Worm (Caenorhabditis elegans) whole organism, L4 larva: ENCODE data around the gene ccep-97.

Experiments
- F10B5.3 ChIP-seq: sonication (generic microtip); optimal IDR thresholded peaks from 2 replicates; lab custom pipeline; 2016; ENCODE audit warnings: mild to moderate bottlenecking, missing genetic modification characterization, missing compliant biosample characterization
- F49E8.2 ChIP-seq: sonication (generic microtip); optimal IDR thresholded peaks from 2 replicates; lab custom pipeline; 2016; ENCODE audit warnings: missing compliant biosample characterization, mild to moderate bottlenecking, missing genetic modification characterization, borderline replicate concordance
- T26A8.4 ChIP-seq: fragments of 200-800 bp; sonication (Bioruptor generic); IDR thresholded peaks from 2 replicates; pipeline ENCODE4 v1.3.6; 2022; ENCODE audit warnings: missing genetic modification characterization, missing compliant biosample characterization
- Y105C5A.15 ChIP-seq: fragments of 200-800 bp; sonication (Bioruptor generic); IDR thresholded peaks from 2 replicates; pipeline ENCODE4 v1.3.6; 2022; ENCODE audit warnings: missing genetic modification characterization, missing compliant biosample characterization
- Y48G9A.11 ChIP-seq: fragments of 200-800 bp; sonication (Bioruptor generic); IDR thresholded peaks from 2 replicates; pipeline ENCODE4 v1.3.6; 2022; ENCODE audit warnings: missing genetic modification reagents, missing genetic modification characterization, missing compliant biosample characterization
- ZK337.2 ChIP-seq: fragments of 200-800 bp; sonication (Bioruptor generic); IDR thresholded peaks from 2 replicates; pipeline ENCODE4 v1.3.6; 2022; ENCODE audit warnings: missing genetic modification reagents, missing genetic modification characterization, missing compliant biosample characterization
- ZK546.5 ChIP-seq, 2 experiments: sonication (generic microtip); optimal IDR thresholded peaks; 2 replicates each; lab custom pipeline; 2017; ENCODE audit warnings: missing biosample characterization in 2 of 2, missing genetic modification characterization in 2 of 2
- aha-1 ChIP-seq: fragments of 150-350 bp; peaks from one replicate; lab custom pipeline; 2014; ENCODE audit warnings: missing biosample characterization, missing genetic modification characterization
- aly-2 ChIP-seq: sonication (generic microtip); optimal IDR thresholded peaks from 2 replicates; lab custom pipeline; 2018; ENCODE audit warnings: missing biosample characterization, missing genetic modification characterization
- ama-1 ChIP-seq: fragments of 150-350 bp; optimal IDR thresholded peaks from 2 replicates; lab custom pipeline; 2014; ENCODE audit warnings: inconsistent platforms, mixed read lengths
- attf-4 ChIP-seq: sonication (generic microtip); optimal IDR thresholded peaks from 3 replicates; lab custom pipeline; 2017; ENCODE audit warnings: missing biosample characterization, missing genetic modification characterization
- ceh-20 ChIP-seq: fragments of 200-800 bp; sonication (Bioruptor generic); IDR thresholded peaks from 2 replicates; pipeline ENCODE4 v1.3.6; 2022; ENCODE audit warnings: missing genetic modification reagents, missing genetic modification characterization, missing compliant biosample characterization
- ceh-44 ChIP-seq: fragments of 200-800 bp; sonication (Bioruptor generic); IDR thresholded peaks from 2 replicates; pipeline ENCODE4 v1.3.6; 2022; ENCODE audit warnings: missing genetic modification reagents, missing genetic modification characterization, missing compliant biosample characterization
- daf-16 ChIP-seq, 3 experiments: sonication (generic microtip); optimal IDR thresholded peaks; 2 replicates each; lab custom pipeline; 2016 to 2017; ENCODE audit warnings: missing genetic modification characterization in 3 of 3, missing genetic modification reagents in 3 of 3, mild to moderate bottlenecking in 2 of 3, missing compliant biosample characterization in 2 of 3, missing biosample characterization in 1 of 3, moderate library complexity in 1 of 3
- daf-8 ChIP-seq: fragments of 200-800 bp; sonication (Bioruptor generic); IDR thresholded peaks from 2 replicates; pipeline ENCODE4 v1.3.6; 2022; ENCODE audit warnings: missing genetic modification characterization, missing compliant biosample characterization
- dmd-6 ChIP-seq: fragments of 200-800 bp; sonication (Bioruptor generic); IDR thresholded peaks from 2 replicates; pipeline ENCODE4 v1.3.6; 2022; ENCODE audit warnings: missing genetic modification reagents, missing genetic modification characterization, missing compliant biosample characterization
- hif-1 ChIP-seq, 2 experiments: sonication (generic microtip); optimal IDR thresholded peaks; 2 replicates each; lab custom pipeline; 2016 to 2017; ENCODE audit warnings: missing compliant biosample characterization in 2 of 2, missing genetic modification characterization in 2 of 2, missing genetic modification reagents in 2 of 2, missing genotype in 2 of 2, mild to moderate bottlenecking in 1 of 2
- hlh-11 ChIP-seq: fragments of 200-800 bp; sonication (Bioruptor generic); optimal IDR thresholded peaks from 2 replicates; lab custom pipeline; 2018; ENCODE audit warnings: mild to moderate bottlenecking, missing genetic modification characterization, missing compliant biosample characterization
- jun-1 ChIP-seq: fragments of 150-350 bp; optimal IDR thresholded peaks from 2 replicates; lab custom pipeline; 2014; ENCODE audit warnings: missing biosample characterization, missing genetic modification reagents, missing genetic modification characterization
- lim-7 ChIP-seq: fragments of 200-800 bp; sonication (Bioruptor generic); IDR thresholded peaks from 2 replicates; pipeline ENCODE4 v1.3.6; 2022; ENCODE audit warnings: missing genetic modification characterization, missing compliant biosample characterization
- madf-9 ChIP-seq: fragments of 200-800 bp; sonication (Bioruptor generic); conservative IDR thresholded peaks from 2 replicates; pipeline ENCODE4 v1.3.6; 2022; ENCODE audit warnings: missing genetic modification reagents, missing genetic modification characterization, missing compliant biosample characterization
- mdl-1 ChIP-seq, 2 experiments: fragments of 150-350 bp in 1 of 2; sonication (generic microtip) in 1 of 2; optimal IDR thresholded peaks; 2 replicates each; lab custom pipeline; 2014 to 2017; ENCODE audit warnings: missing biosample characterization in 2 of 2, missing genetic modification characterization in 2 of 2
- mxl-3 ChIP-seq: fragments of 200-800 bp; sonication (Bioruptor generic); optimal IDR thresholded peaks from 2 replicates; lab custom pipeline; 2018; ENCODE audit warnings: mild to moderate bottlenecking, missing genetic modification characterization, missing compliant biosample characterization
- nhr-10 ChIP-seq: fragments of 150-350 bp; optimal IDR thresholded peaks from 2 replicates; lab custom pipeline; 2014; ENCODE audit warnings: missing biosample characterization, missing genetic modification characterization
- nhr-102 ChIP-seq: sonication (generic microtip); optimal IDR thresholded peaks from 2 replicates; lab custom pipeline; 2016; ENCODE audit warnings: mild to moderate bottlenecking, missing genetic modification characterization, moderate library complexity, missing compliant biosample characterization
- nhr-11 ChIP-seq: fragments of 150-350 bp; optimal IDR thresholded peaks from 2 replicates; lab custom pipeline; 2014; ENCODE audit warnings: missing biosample characterization, missing genetic modification characterization
- nhr-111 ChIP-seq: fragments of 200-800 bp; sonication (Bioruptor generic); optimal IDR thresholded peaks from 2 replicates; lab custom pipeline; 2018; ENCODE audit warnings: mild to moderate bottlenecking, missing genetic modification characterization, missing compliant biosample characterization
- nhr-237 ChIP-seq: sonication (generic microtip); optimal IDR thresholded peaks from 2 replicates; lab custom pipeline; 2017; ENCODE audit warnings: missing biosample characterization, missing genetic modification characterization
- nhr-28 ChIP-seq: fragments of 150-350 bp; optimal IDR thresholded peaks from 2 replicates; lab custom pipeline; 2014; ENCODE audit warnings: missing biosample characterization, missing genetic modification characterization
- nhr-42 ChIP-seq: fragments of 200-800 bp; sonication (Bioruptor generic); IDR thresholded peaks from 2 replicates; pipeline ENCODE4 v1.3.6; 2022; ENCODE audit warnings: missing genetic modification characterization, missing compliant biosample characterization
- nhr-6 ChIP-seq: fragments of 150-350 bp; optimal IDR thresholded peaks from 2 replicates; lab custom pipeline; 2014; ENCODE audit warnings: missing biosample characterization, missing genetic modification characterization
- pha-4 ChIP-seq, 2 experiments: fragments of 150-350 bp in 1 of 2; fragments of 200-800 bp in 1 of 2; sonication (Bioruptor generic) in 1 of 2; IDR thresholded peaks in 1 of 2; optimal IDR thresholded peaks in 1 of 2; 2 replicates each; pipeline versions ENCODE4 v1.3.6 to Lab custom; 2014 to 2022; ENCODE audit warnings: missing genetic modification characterization in 2 of 2, missing genetic modification reagents in 2 of 2, missing biosample characterization in 1 of 2, missing compliant biosample characterization in 1 of 2
- rbr-2 ChIP-seq: sonication (generic microtip); optimal IDR thresholded peaks from 2 replicates; lab custom pipeline; 2016; ENCODE audit warnings: missing genotype, missing genetic modification characterization, missing compliant biosample characterization
- set-16 ChIP-seq: fragments of 200-800 bp; sonication (Bioruptor generic); IDR thresholded peaks from 2 replicates; pipeline ENCODE4 v1.3.6; 2022; ENCODE audit warnings: missing genetic modification reagents, missing genetic modification characterization, missing compliant biosample characterization
- spr-1 ChIP-seq: sonication (generic microtip); optimal IDR thresholded peaks from 2 replicates; lab custom pipeline; 2016; ENCODE audit warnings: mild to moderate bottlenecking, missing genetic modification characterization, missing compliant biosample characterization
- spr-3 ChIP-seq: fragments of 200-800 bp; sonication (Bioruptor generic); optimal IDR thresholded peaks from 2 replicates; lab custom pipeline; 2018; ENCODE audit warnings: mild to moderate bottlenecking, missing genetic modification characterization, missing compliant biosample characterization
- tra-1 ChIP-seq: fragments of 200-800 bp; sonication (Bioruptor generic); IDR thresholded peaks from 2 replicates; pipeline ENCODE4 v1.3.6; 2022; ENCODE audit warnings: missing genetic modification reagents, missing genetic modification characterization, missing compliant biosample characterization
- unc-130 ChIP-seq: sonication (generic microtip); optimal IDR thresholded peaks from 2 replicates; lab custom pipeline; 2016; ENCODE audit warnings: missing genetic modification reagents, missing genetic modification characterization, missing compliant biosample characterization
- unc-62 ChIP-seq, 3 experiments: fragments of 150-350 bp in 1 of 3; sonication (generic microtip); optimal IDR thresholded peaks in 2 of 3; peaks in 1 of 3; 1 replicate in 1 of 3; 2 replicates in 2 of 3; lab custom pipeline; 2014 to 2017; ENCODE audit warnings: missing biosample characterization in 3 of 3, missing genetic modification characterization in 3 of 3, missing genetic modification reagents in 3 of 3, missing genotype in 1 of 3
- vab-7 ChIP-seq: fragments of 200-800 bp; sonication (Bioruptor generic); IDR thresholded peaks from 2 replicates; pipeline ENCODE4 v1.3.6; 2022; ENCODE audit warnings: missing genetic modification reagents, missing genetic modification characterization, missing compliant biosample characterization
- zfp-2 ChIP-seq: sonication (generic microtip); optimal IDR thresholded peaks from 2 replicates; lab custom pipeline; 2016; ENCODE audit warnings: mild to moderate bottlenecking, missing genetic modification characterization, missing compliant biosample characterization
- zip-11 ChIP-seq: fragments of 200-800 bp; sonication (Bioruptor generic); IDR thresholded peaks from 2 replicates; pipeline ENCODE4 v1.3.6; 2022; ENCODE audit warnings: missing genetic modification characterization, missing compliant biosample characterization
- ztf-7 ChIP-seq: fragments of 150-350 bp; optimal IDR thresholded peaks from 2 replicates; lab custom pipeline; 2014; ENCODE audit warnings: missing biosample characterization, missing genetic modification characterization

Gene ccep-97

ce11 chrV:4818563-4818962, at the start of gene ccep-97:
ccep-97 (minus strand) TSS chrV:4818663.
- TF ChIP-seq ama-1 (lab: Kevin White, UChicago): peak; percentile 49
- TF ChIP-seq nhr-10: no peak
- no peak for TF ChIP-seq ZK546.5 (tag; optimal IDR thresholded peaks at IDR 0.05; lab: Kevin White, UChicago)
- no peak for TF ChIP-seq aly-2 (tag; lab: Kevin White, UChicago)
- TF ChIP-seq jun-1: no peak
- TF ChIP-seq madf-9: no peak
- TF ChIP-seq nhr-28 (tag; lab: Kevin White, UChicago): peak; percentile 20
- TF ChIP-seq unc-62 (GFP tag; optimal IDR thresholded peaks at IDR 0.05 in 1 of 2; lab: Kevin White, UChicago): no peak
- TF ChIP-seq unc-62 (tag; optimal IDR thresholded peaks at IDR 0.05; lab: Kevin White, UChicago): no peak
- TF ChIP-seq dmd-6 (GFP tag; lab: Robert Waterston, UW): no peak
- TF ChIP-seq daf-16 (GFP tag; optimal IDR thresholded peaks at IDR 0.05; lab: Kevin White, UChicago): no peak
- TF ChIP-seq daf-16 (tag; optimal IDR thresholded peaks at IDR 0.05; lab: Kevin White, UChicago): no peak
- TF ChIP-seq lim-7 (GFP tag; lab: Robert Waterston, UW): 0 out of 2 replicates have a peak, but pooled peaks have one; percentile 55
- TF ChIP-seq pha-4 (GFP tag; IDR thresholded peaks at IDR 0.05; lab: Robert Waterston, UW): peak; percentile 17; the same call in 1 of the 2 replicates
- no peak for TF ChIP-seq pha-4 (tag; optimal IDR thresholded peaks at IDR 0.05; lab: Kevin White, UChicago)
- no peak for TF ChIP-seq F49E8.2 (tag; lab: Kevin White, UChicago)

- TF ChIP-seq nhr-102 (tag; lab: Kevin White, UChicago) (no peak), F10B5.3 (tag; lab: Kevin White, UChicago) (no peak), tra-1 (no peak), Y105C5A.15 (GFP tag; lab: Robert Waterston, UW) (no peak)
Observed at ce11 chrV:4867535-4867934, 49.1 kb upstream of the ccep-97 start.

ce11 chrV:4865364-4865763, 46.9 kb upstream of the ccep-97 start, which contains the start of gene srd-32:
srd-32 (plus strand) TSS chrV:4865664.
- TF ChIP-seq attf-4 (no peak), mxl-3 (peak; percentile 39)

- TF ChIP-seq ZK546.5 (tag; optimal IDR thresholded peaks at IDR 0.05; lab: Kevin White, UChicago): no peak
Observed at ce11 chrV:4864330-4864729, 45.9 kb upstream of the ccep-97 start.

ce11 chrV:4862737-4863136, 44.3 kb upstream of the ccep-97 start, which contains the start of gene C37H5.13:
C37H5.13 (minus strand) TSS chrV:4862965.
- TF ChIP-seq hif-1 (tag; optimal IDR thresholded peaks at IDR 0.05; lab: Kevin White, UChicago) (peak in 1 of 2 experiments; percentile 2), T26A8.4 (GFP tag; lab: Robert Waterston, UW) (no peak), zfp-2 (tag; lab: Kevin White, UChicago) (no peak), rbr-2 (tag; lab: Kevin White, UChicago) (no peak), spr-1 (tag; lab: Kevin White, UChicago) (no peak), ceh-44 (GFP tag; lab: Robert Waterston, UW) (no peak), ceh-20 (GFP tag; lab: Robert Waterston, UW) (no peak), attf-4 (no peak), nhr-111 (GFP tag; lab: Kevin White, UChicago) (no peak), nhr-102 (tag; lab: Kevin White, UChicago) (no peak), aha-1 (tag; lab: Kevin White, UChicago) (no peak), set-16 (GFP tag; lab: Robert Waterston, UW) (no peak), ztf-7 (tag; lab: Kevin White, UChicago) (peak; percentile 56), vab-7 (GFP tag; lab: Robert Waterston, UW) (no peak), unc-130 (GFP tag; lab: Kevin White, UChicago) (no peak), madf-9 (no peak), ZK337.2 (GFP tag; lab: Robert Waterston, UW) (no peak), tra-1 (no peak), spr-3 (GFP tag; lab: Kevin White, UChicago) (no peak), Y48G9A.11 (GFP tag; lab: Robert Waterston, UW) (no peak), Y105C5A.15 (GFP tag; lab: Robert Waterston, UW) (no peak), nhr-42 (GFP tag; lab: Robert Waterston, UW) (no peak), hlh-11 (tag; lab: Kevin White, UChicago) (no peak), nhr-11 (peak; percentile 11), zip-11 (no peak), nhr-237 (tag; lab: Kevin White, UChicago) (no peak), dmd-6 (GFP tag; lab: Robert Waterston, UW) (no peak; the same call in 1 of the 2 replicates), nhr-6 (tag; lab: Kevin White, UChicago) (no peak), daf-8 (no peak), mdl-1 (tag; optimal IDR thresholded peaks at IDR 0.05; lab: Kevin White, UChicago) (peak in 1 of 2 experiments; percentile 27)
